Worm (Caenorhabditis elegans) whole organism, midembryonic: Measurements from ENCODE around the gene ced-9.

Experiments
- T22C8.4 ChIP-seq: fragments of 200-800 bp; sonication (Bioruptor generic); IDR thresholded peaks from 2 replicates; pipeline ENCODE4 v1.3.6; 2022; ENCODE audit warnings: missing genetic modification characterization, missing compliant biosample characterization
- cog-1 ChIP-seq: sonication (generic microtip); optimal IDR thresholded peaks from 2 replicates; lab custom pipeline; 2016; ENCODE audit warnings: missing genetic modification characterization, missing compliant biosample characterization
- flt-1 ChIP-seq: fragments of 200-800 bp; sonication (Bioruptor generic); IDR thresholded peaks from 2 replicates; pipeline ENCODE4 v1.3.6; 2022; ENCODE audit warnings: missing genetic modification characterization, missing compliant biosample characterization
- klf-2 ChIP-seq: fragments of 200-800 bp; sonication (Bioruptor generic); conservative IDR thresholded peaks from 2 replicates; pipeline ENCODE4 v1.3.6; 2022; ENCODE audit warnings: missing genetic modification reagents, missing genetic modification characterization, missing compliant biosample characterization
- med-1 ChIP-seq: sonication (generic microtip); optimal IDR thresholded peaks from 2 replicates; lab custom pipeline; 2017; ENCODE audit warnings: missing genetic modification characterization, mild to moderate bottlenecking, missing compliant biosample characterization, antibody characterized with exemption, missing genetic modification reagents; ENCODE audit not compliant: insufficient read depth
- ref-1 ChIP-seq: fragments of 200-800 bp; sonication (Bioruptor generic); conservative IDR thresholded peaks from 2 replicates; pipeline ENCODE4 v1.3.6; 2022; ENCODE audit warnings: missing genetic modification reagents, missing genetic modification characterization, missing compliant biosample characterization
- tab-1 ChIP-seq: fragments of 200-800 bp; sonication (Bioruptor generic); IDR thresholded peaks from 2 replicates; pipeline ENCODE4 v1.3.6; 2022; ENCODE audit warnings: missing genetic modification characterization, missing compliant biosample characterization
- ztf-23 ChIP-seq: fragments of 200-800 bp; sonication (Bioruptor generic); IDR thresholded peaks from 2 replicates; pipeline ENCODE4 v1.3.6; 2022; ENCODE audit warnings: missing genetic modification reagents, missing genetic modification characterization, missing compliant biosample characterization
- ztf-29 ChIP-seq: fragments of 200-800 bp; sonication (Bioruptor generic); IDR thresholded peaks from 2 replicates; pipeline ENCODE4 v1.3.6; 2022; ENCODE audit warnings: missing genetic modification reagents, missing genetic modification characterization, missing compliant biosample characterization

ced-9 gene

DNA sequence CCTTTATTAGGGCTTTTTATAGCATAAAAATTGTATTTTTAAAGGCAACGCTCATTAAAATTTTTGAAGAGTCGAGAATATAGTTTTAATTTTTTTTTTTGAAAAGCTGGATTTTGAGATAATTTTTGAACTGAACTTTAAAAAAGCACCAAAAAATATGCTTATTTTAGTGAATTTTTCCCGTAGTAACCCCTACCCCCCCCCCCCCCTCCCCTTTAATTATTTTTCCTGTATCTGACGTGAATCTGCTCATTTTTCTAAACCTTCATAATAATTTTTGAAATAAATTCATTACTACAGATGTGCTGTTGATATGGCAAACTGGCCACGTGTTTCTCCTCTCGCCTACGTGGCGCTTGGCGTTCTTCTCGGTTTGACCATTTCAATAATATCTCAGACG is 46.5 kb downstream of the ced-9 start, which contains the start of gene C38H2.2:
Gene C38H2.2, plus strand, starts transcription at position 301 of the 400 bp plus-strand sequence.
- TF ChIP-seq ztf-23 (GFP tag; lab: Robert Waterston, UW) (no peak), T22C8.4 (GFP tag; lab: Robert Waterston, UW) (no peak), ztf-29 (GFP tag; lab: Robert Waterston, UW) (no peak), flt-1 (GFP tag; lab: Robert Waterston, UW) (no peak), med-1 (GFP tag; lab: Kevin White, UChicago) (no peak), tab-1 (GFP tag; lab: Robert Waterston, UW) (no peak), cog-1 (tag; lab: Kevin White, UChicago) (no peak), ref-1 (GFP tag; lab: Robert Waterston, UW) (no peak), klf-2 (GFP tag; lab: Robert Waterston, UW) (no peak)

ce11 chrIII:10383804-10384203 is 48.8 kb downstream of the ced-9 start:
- TF ChIP-seq cog-1 (tag; lab: Kevin White, UChicago) (no peak), klf-2 (GFP tag; lab: Robert Waterston, UW) (no peak), med-1 (GFP tag; lab: Kevin White, UChicago) (no peak), ztf-23 (GFP tag; lab: Robert Waterston, UW) (no peak), tab-1 (GFP tag; lab: Robert Waterston, UW) (no peak), flt-1 (GFP tag; lab: Robert Waterston, UW) (no peak), T22C8.4 (GFP tag; lab: Robert Waterston, UW) (no peak), ref-1 (GFP tag; lab: Robert Waterston, UW) (no peak), ztf-29 (GFP tag; lab: Robert Waterston, UW) (no peak)

DNA sequence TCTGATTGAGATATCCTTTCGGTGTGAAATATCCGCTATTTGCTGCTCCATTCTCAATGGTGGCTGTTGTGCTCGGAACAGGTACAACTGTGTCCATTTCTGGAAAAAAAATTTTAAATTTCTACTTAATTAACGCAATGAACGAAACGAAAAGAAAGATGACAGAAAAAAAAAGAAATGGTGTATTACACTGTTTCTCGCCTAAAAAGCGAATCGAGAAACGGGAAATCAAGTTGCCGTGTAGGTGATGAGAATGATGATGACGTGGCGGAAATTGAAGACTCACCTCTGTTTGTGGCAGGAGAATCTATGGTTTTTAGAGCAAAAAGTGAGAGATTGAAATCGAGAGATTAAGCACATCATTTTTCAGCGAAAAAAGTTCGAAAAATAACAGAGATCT is 51.5 kb downstream of the ced-9 start, which contains the start of gene C38H2.3:
Gene C38H2.3, minus strand, starts transcription at position 101 of the 400 bp plus-strand sequence.
- no peak for TF ChIP-seq ref-1 (GFP tag; lab: Robert Waterston, UW)
- TF ChIP-seq klf-2 (GFP tag; lab: Robert Waterston, UW): no peak
- no peak for TF ChIP-seq cog-1 (tag; lab: Kevin White, UChicago)
- no peak for TF ChIP-seq tab-1 (GFP tag; lab: Robert Waterston, UW)
- TF ChIP-seq ztf-23 (GFP tag; lab: Robert Waterston, UW): no peak
- no peak for TF ChIP-seq med-1 (GFP tag; lab: Kevin White, UChicago)
- TF ChIP-seq T22C8.4 (GFP tag; lab: Robert Waterston, UW): no peak
- no peak for TF ChIP-seq flt-1 (GFP tag; lab: Robert Waterston, UW)
- no peak for TF ChIP-seq ztf-29 (GFP tag; lab: Robert Waterston, UW)
